Worm (Caenorhabditis elegans): ENCODE data around the gene Y47D3A.13.

- TF ChIP-seq ztf-11 (tag; optimal IDR thresholded peaks at IDR 0.05) (no peak), zag-1 (tag; optimal IDR thresholded peaks at IDR 0.05) (no peak), mdl-1 (tag; optimal IDR thresholded peaks at IDR 0.05) (no peak), nhr-10 (tag; optimal IDR thresholded peaks at IDR 0.05) (no peak), snpc-4 (tag; optimal IDR thresholded peaks at IDR 0.05) (no peak), elt-3 (tag; optimal IDR thresholded peaks at IDR 0.05) (no peak), sem-4 (tag; optimal IDR thresholded peaks at IDR 0.05) (no peak), nhr-77 (tag; optimal IDR thresholded peaks at IDR 0.05) (no peak), ceh-16 (tag; optimal IDR thresholded peaks at IDR 0.05) (no peak), lin-39 (tag; optimal IDR thresholded peaks at IDR 0.05) (no peak), blmp-1 (tag; optimal IDR thresholded peaks at IDR 0.05; ENCODE audit: insufficient read depth) (no peak), nhr-23 (tag; optimal IDR thresholded peaks at IDR 0.05) (no peak), nhr-237 (tag; optimal IDR thresholded peaks at IDR 0.05) (no peak), F13H6.1 (tag; optimal IDR thresholded peaks at IDR 0.05) (no peak)
Observed at ce11 chrIII:11230581-11230980, 6.7 kb upstream of the Y47D3A.13 start.

All from whole organism, L2 larva.